Worm (Caenorhabditis elegans): ENCODE measurements around the gene nlp-47.

- TF ChIP-seq blmp-1 (tag; optimal IDR thresholded peaks at IDR 0.05) (no peak), tbx-8 (GFP tag; optimal IDR thresholded peaks at IDR 0.05) (no peak), elt-3 (tag; optimal IDR thresholded peaks at IDR 0.05) (no peak), zip-8 (tag; optimal IDR thresholded peaks at IDR 0.05) (no peak)
Measured at ce11 chrIV:5272518-5272917, 18.1 kb upstream of the nlp-47 start, which contains the start of gene F36H12.3.

All from whole organism, mixed stage, embryonic.